Fruit fly (Drosophila melanogaster) whole organism, embryonic: ENCODE results near the gene Pgant35A.

Experiments used
- Abd-B ChIP-seq: fragments of 200-800 bp; sonication (Bioruptor generic); optimal IDR thresholded peaks from 2 replicates; lab custom pipeline; 2018; ENCODE audit warnings: missing biosample characterization, mild to moderate bottlenecking, missing genetic modification characterization, moderate library complexity
- Ada2b ChIP-seq: fragments of 200-800 bp; sonication (Bioruptor generic); IDR thresholded peaks from 2 replicates; pipeline ENCODE4 v1.3.6; 2022; ENCODE audit warnings: missing biosample characterization, missing genetic modification characterization
- CG10565 ChIP-seq: fragments of 200-800 bp; sonication (Bioruptor generic); optimal IDR thresholded peaks from 3 replicates; lab custom pipeline; 2016; ENCODE audit warnings: missing biosample characterization, mild to moderate bottlenecking, missing genetic modification characterization
- CG11696 ChIP-seq: fragments of 200-800 bp; sonication (Bioruptor generic); IDR thresholded peaks from 2 replicates; pipeline ENCODE4 v1.3.6; 2022; ENCODE audit warnings: missing biosample characterization, missing genetic modification characterization
- CG13775 ChIP-seq: fragments of 200-800 bp; sonication (Bioruptor generic); optimal IDR thresholded peaks from 3 replicates; lab custom pipeline; 2017; ENCODE audit warnings: missing biosample characterization, mild to moderate bottlenecking, missing genetic modification characterization
- CG14014 ChIP-seq: fragments of 200-800 bp; sonication (Bioruptor generic); IDR thresholded peaks from 2 replicates; pipeline ENCODE4 v1.3.6; 2022; ENCODE audit warnings: missing biosample characterization, missing genetic modification characterization
- CG14441 ChIP-seq: fragments of 200-800 bp; sonication (Bioruptor generic); IDR thresholded peaks from 2 replicates; pipeline ENCODE4 v1.3.6; 2022; ENCODE audit warnings: missing biosample characterization, missing genetic modification characterization
- CG15514 ChIP-seq: fragments of 200-800 bp; sonication (Bioruptor generic); optimal IDR thresholded peaks from 3 replicates; lab custom pipeline; 2017; ENCODE audit warnings: missing biosample characterization, missing genetic modification characterization, mild to moderate bottlenecking, moderate library complexity, missing genetic modification reagents
- CG16863 ChIP-seq: fragments of 200-800 bp; sonication (Bioruptor generic); optimal IDR thresholded peaks from 3 replicates; lab custom pipeline; 2016; ENCODE audit warnings: missing biosample characterization, missing genetic modification characterization
- CG17612 ChIP-seq: fragments of 200-800 bp; sonication (Bioruptor generic); IDR thresholded peaks from 2 replicates; pipeline ENCODE4 v1.3.6; 2022; ENCODE audit warnings: missing biosample characterization, missing genetic modification characterization
- CG2889 ChIP-seq: fragments of 200-800 bp; sonication (Bioruptor generic); IDR thresholded peaks from 3 replicates; pipeline ENCODE4 v1.3.6; 2022; ENCODE audit warnings: missing biosample characterization, missing genetic modification characterization
- CG3726 ChIP-seq: fragments of 200-800 bp; sonication (Bioruptor generic); IDR thresholded peaks from 3 replicates; pipeline ENCODE4, ENCODE4 v1.3.6; 2022; ENCODE audit warnings: missing biosample characterization, missing genetic modification characterization
- CG3838 ChIP-seq: fragments of 200-800 bp; sonication (Bioruptor generic); optimal IDR thresholded peaks from 3 replicates; lab custom pipeline; 2016; ENCODE audit warnings: missing biosample characterization, missing genetic modification characterization
- CG4617 ChIP-seq: fragments of 200-800 bp; sonication (Bioruptor generic); optimal IDR thresholded peaks from 3 replicates; lab custom pipeline; 2016; ENCODE audit warnings: missing biosample characterization, missing genetic modification characterization, borderline replicate concordance
- CG4820 ChIP-seq: fragments of 200-800 bp; sonication (Bioruptor generic); optimal IDR thresholded peaks from 3 replicates; lab custom pipeline; 2016; ENCODE audit warnings: missing biosample characterization, missing genetic modification characterization
- CG7963 ChIP-seq: fragments of 200-800 bp; sonication (Bioruptor generic); IDR thresholded peaks from 3 replicates; pipeline ENCODE4 v1.3.6; 2022; ENCODE audit warnings: missing biosample characterization, missing genetic modification characterization; ENCODE audit not compliant: partially characterized antibody
- CG8290 ChIP-seq, 3 experiments: fragments of 200-800 bp; sonication (Bioruptor generic); optimal IDR thresholded peaks; 2 replicates each; lab custom pipeline; 2016 to 2019; ENCODE audit warnings: missing biosample characterization in 3 of 3, missing genetic modification characterization in 3 of 3, mild to moderate bottlenecking in 2 of 3, moderate library complexity in 1 of 3
- CG8924 ChIP-seq: fragments of 200-800 bp; optimal IDR thresholded peaks from 3 replicates; lab custom pipeline; 2019; ENCODE audit warnings: missing biosample characterization, mild to moderate bottlenecking, missing genetic modification characterization, moderate library complexity
- CG9215 ChIP-seq: fragments of 200-800 bp; sonication (Bioruptor generic); IDR thresholded peaks from 2 replicates; pipeline ENCODE4 v1.3.6; 2022; ENCODE audit warnings: missing biosample characterization, missing genetic modification characterization
- Dbx ChIP-seq: fragments of 200-800 bp; sonication (Bioruptor generic); IDR thresholded peaks from 3 replicates; pipeline ENCODE4 v1.3.6; 2022; ENCODE audit warnings: missing biosample characterization, missing genetic modification characterization
- Eip74EF ChIP-seq, 2 experiments: fragments of 200-800 bp in 1 of 2; fragments of >200 bp in 1 of 2; sonication (Bioruptor generic) in 1 of 2; optimal IDR thresholded peaks; 2 replicates each; lab custom pipeline; 2017 to 2019; ENCODE audit warnings: missing biosample characterization in 2 of 2, missing genetic modification characterization in 2 of 2, mild to moderate bottlenecking in 1 of 2, moderate library complexity in 1 of 2
- Hr51 ChIP-seq, 2 experiments: fragments of 200-800 bp; sonication (Bioruptor generic); optimal IDR thresholded peaks; 2 replicates in 1 of 2; 3 replicates in 1 of 2; lab custom pipeline; 2016 to 2018; ENCODE audit warnings: missing biosample characterization in 2 of 2, missing genetic modification characterization in 2 of 2, mild to moderate bottlenecking in 1 of 2, moderate library complexity in 1 of 2
- Hsf ChIP-seq: fragments of 200-800 bp; sonication (Bioruptor generic); optimal IDR thresholded peaks from 3 replicates; lab custom pipeline; 2016; ENCODE audit warnings: missing biosample characterization, missing genetic modification characterization
- Lim3 ChIP-seq: fragments of 200-800 bp; sonication (Bioruptor generic); IDR thresholded peaks from 2 replicates; pipeline ENCODE4 v1.3.6; 2022; ENCODE audit warnings: missing biosample characterization, missing genetic modification characterization
- Myb ChIP-seq: fragments of 200-800 bp; sonication (Bioruptor generic); optimal IDR thresholded peaks from 2 replicates; lab custom pipeline; 2016; ENCODE audit warnings: missing biosample characterization, missing genetic modification characterization
- NfI ChIP-seq: fragments of 200-800 bp; sonication (Bioruptor generic); optimal IDR thresholded peaks from 3 replicates; lab custom pipeline; 2018; ENCODE audit warnings: missing biosample characterization, mild to moderate bottlenecking, missing genetic modification characterization, moderate library complexity
- Oli ChIP-seq: fragments of 200-800 bp; sonication (Bioruptor generic); optimal IDR thresholded peaks from 2 replicates; lab custom pipeline; 2018; ENCODE audit warnings: missing biosample characterization, mild to moderate bottlenecking, missing genetic modification characterization, moderate library complexity
- PHDP ChIP-seq: fragments of 200-800 bp; sonication (Bioruptor generic); optimal IDR thresholded peaks from 3 replicates; lab custom pipeline; 2018; ENCODE audit warnings: missing biosample characterization, mild to moderate bottlenecking, missing genetic modification characterization, moderate library complexity
- Sox100B ChIP-seq: fragments of 200-800 bp; sonication (Bioruptor generic); optimal IDR thresholded peaks from 3 replicates; lab custom pipeline; 2018; ENCODE audit warnings: missing biosample characterization, mild to moderate bottlenecking, missing genetic modification characterization
- Sox102F ChIP-seq: fragments of 200-800 bp; sonication (Bioruptor generic); optimal IDR thresholded peaks from 2 replicates; lab custom pipeline; 2018; ENCODE audit warnings: missing biosample characterization, mild to moderate bottlenecking, missing genetic modification characterization, moderate library complexity
- Tbp ChIP-seq: fragments of >200 bp; optimal IDR thresholded peaks from 2 replicates; lab custom pipeline; 2018; ENCODE audit warnings: missing biosample characterization, missing genetic modification characterization
- Xbp1 ChIP-seq: fragments of 200-800 bp; sonication (Bioruptor generic); optimal IDR thresholded peaks from 3 replicates; lab custom pipeline; 2016; ENCODE audit warnings: missing biosample characterization, mild to moderate bottlenecking, missing genetic modification characterization
- bsh ChIP-seq, 2 experiments: fragments of 200-800 bp; sonication (Bioruptor generic); optimal IDR thresholded peaks; 2 replicates each; lab custom pipeline; 2017 to 2018; ENCODE audit warnings: mild to moderate bottlenecking in 2 of 2, missing biosample characterization in 2 of 2, missing genetic modification characterization in 2 of 2, moderate library complexity in 1 of 2
- cato ChIP-seq: fragments of 200-800 bp; sonication (Bioruptor generic); optimal IDR thresholded peaks from 2 replicates; lab custom pipeline; 2016; ENCODE audit warnings: missing biosample characterization, missing genetic modification characterization, borderline replicate concordance
- dan ChIP-seq: fragments of 200-800 bp; sonication (Bioruptor generic); IDR thresholded peaks from 2 replicates; pipeline ENCODE4 v1.3.6; 2022; ENCODE audit warnings: missing biosample characterization, missing genetic modification characterization
- exex ChIP-seq: fragments of 200-800 bp; sonication (Bioruptor generic); optimal IDR thresholded peaks from 4 replicates; lab custom pipeline; 2018; ENCODE audit warnings: missing biosample characterization, mild to moderate bottlenecking, missing genetic modification characterization, moderate library complexity
- fd96Cb ChIP-seq: fragments of 200-800 bp; sonication (Bioruptor generic); optimal IDR thresholded peaks from 2 replicates; lab custom pipeline; 2018; ENCODE audit warnings: missing biosample characterization, mild to moderate bottlenecking, missing genetic modification characterization, moderate library complexity
- ftz-f1 ChIP-seq: fragments of 200-800 bp; sonication (Bioruptor generic); optimal IDR thresholded peaks from 2 replicates; lab custom pipeline; 2016; ENCODE audit warnings: missing biosample characterization, missing genetic modification characterization
- grn ChIP-seq: fragments of 200-800 bp; sonication (Bioruptor generic); optimal IDR thresholded peaks from 3 replicates; lab custom pipeline; 2017; ENCODE audit warnings: missing biosample characterization, missing genetic modification characterization
- gt ChIP-seq: fragments of 200-800 bp; sonication (Bioruptor generic); IDR thresholded peaks from 2 replicates; pipeline ENCODE4 v1.3.6; 2022; ENCODE audit warnings: missing biosample characterization, missing genetic modification characterization
- hth ChIP-seq: fragments of >200 bp; optimal IDR thresholded peaks from 2 replicates; lab custom pipeline; 2017; ENCODE audit warnings: inconsistent platforms
- mirr ChIP-seq: fragments of 200-800 bp; sonication (Bioruptor generic); optimal IDR thresholded peaks from 3 replicates; lab custom pipeline; 2018; ENCODE audit warnings: missing biosample characterization, mild to moderate bottlenecking, missing genetic modification characterization
- sd ChIP-seq: fragments of 200-800 bp; sonication (Bioruptor generic); optimal IDR thresholded peaks from 3 replicates; lab custom pipeline; 2018; ENCODE audit warnings: missing biosample characterization, mild to moderate bottlenecking, missing genetic modification characterization, moderate library complexity
- sens-2 ChIP-seq: fragments of 200-800 bp; sonication (Bioruptor generic); IDR thresholded peaks from 2 replicates; pipeline ENCODE4 v1.3.6; 2022; ENCODE audit warnings: missing biosample characterization, missing genetic modification characterization
- unpg ChIP-seq: fragments of 200-800 bp; sonication (Bioruptor generic); optimal IDR thresholded peaks from 3 replicates; lab custom pipeline; 2018; ENCODE audit warnings: missing biosample characterization, mild to moderate bottlenecking, missing genetic modification characterization, moderate library complexity
- usp ChIP-seq: fragments of >200 bp; optimal IDR thresholded peaks from 2 replicates; lab custom pipeline; 2017; ENCODE audit warnings: missing biosample characterization, missing genetic modification characterization
- zen2 ChIP-seq: fragments of 200-800 bp; sonication (Bioruptor generic); IDR thresholded peaks from 3 replicates; pipeline ENCODE4 v1.3.6; 2022; ENCODE audit warnings: missing biosample characterization, missing genetic modification characterization; ENCODE audit not compliant: partially characterized antibody
- zf30C ChIP-seq: fragments of 200-800 bp; sonication (Bioruptor generic); optimal IDR thresholded peaks from 3 replicates; lab custom pipeline; 2018; ENCODE audit warnings: missing biosample characterization, mild to moderate bottlenecking, missing genetic modification characterization

Pgant35A gene

dm6 chr2L:14404744-14405449, 45.8 kb downstream of the Pgant35A start (continued):
- TF ChIP-seq Eip74EF (GFP tag; optimal IDR thresholded peaks at IDR 0.05; lab: Kevin White, UChicago) (peak in 1 of 2 experiments; percentile 67), CG14441 (0 out of 2 replicates have a peak, but pooled peaks have one; percentile 7), Abd-B (GFP tag; lab: Kevin White, UChicago) (no peak), dan (GFP tag; lab: Robert Waterston, UW) (no peak), hth (lab: Kevin White, UChicago) (no peak), CG4820 (no peak), zf30C (GFP tag; lab: Kevin White, UChicago) (no peak), Hr51 (GFP tag; optimal IDR thresholded peaks at IDR 0.05; lab: Kevin White, UChicago) (peak in 1 of 2 experiments; percentile 56), fd96Cb (tag; lab: Kevin White, UChicago) (no peak), sd (peak; percentile 51), CG2889 (no peak), Dbx (no peak), grn (peak; percentile 4), CG14014 (GFP tag; lab: Robert Waterston, UW) (0 out of 2 replicates have a peak, but pooled peaks have one; percentile 12), unpg (GFP tag; lab: Kevin White, UChicago) (peak; percentile 72), CG10565 (GFP tag; lab: Kevin White, UChicago) (no peak), sens-2 (0 out of 2 replicates have a peak, but pooled peaks have one; percentile 21), CG17612 (GFP tag; lab: Robert Waterston, UW) (no peak), PHDP (tag; lab: Kevin White, UChicago) (peak; percentile 72), Sox100B (GFP tag; lab: Kevin White, UChicago) (peak; percentile 49), Xbp1 (GFP tag; lab: Kevin White, UChicago) (no peak), Tbp (GFP tag; lab: Kevin White, UChicago) (no peak), CG7963 (no peak), Hsf (GFP tag; lab: Kevin White, UChicago) (no peak), CG3838 (no peak), CG3726 (GFP tag; lab: Robert Waterston, UW) (no peak), CG16863 (no peak), CG13775 (GFP tag; lab: Kevin White, UChicago) (peak; percentile 10), CG15514 (GFP tag; lab: Kevin White, UChicago) (peak; percentile 16), CG8290 (GFP tag; optimal IDR thresholded peaks at IDR 0.05; lab: Kevin White, UChicago) (no peak), CG8290 (tag; optimal IDR thresholded peaks at IDR 0.05; lab: Kevin White, UChicago) (peak in 1 of 2 experiments; percentile 32), gt (GFP tag; lab: Robert Waterston, UW) (no peak), CG8924 (no peak), CG11696 (peak; percentile 73; the same call in 1 of the 2 replicates), cato (no peak), ftz-f1 (GFP tag; lab: Kevin White, UChicago) (no peak), Lim3 (GFP tag; lab: Robert Waterston, UW) (no peak), Sox102F (GFP tag; lab: Kevin White, UChicago) (peak; percentile 25), zen2 (GFP tag; lab: Robert Waterston, UW) (no peak), Ada2b (no peak), usp (GFP tag; lab: Kevin White, UChicago) (no peak), Oli (peak; percentile 17), CG9215 (GFP tag; lab: Robert Waterston, UW) (no peak), exex (tag; lab: Kevin White, UChicago) (peak; percentile 88), CG4617 (no peak), bsh (GFP tag; optimal IDR thresholded peaks at IDR 0.05; lab: Kevin White, UChicago) (peak in 1 of 2 experiments; percentile 8), NfI (GFP tag; lab: Kevin White, UChicago) (peak; percentile 9), Myb (GFP tag; lab: Kevin White, UChicago) (no peak), mirr (no peak)
